ENCODE assay signal across 2 fruit fly cellular contexts in genomic region chrX:18897294-18897693, dm6.
A peak's percentile ranks its signal among the peaks of the same experiment; 100 is the strongest.
TF ChIP-seq lines count a peak whose summit lies in the region.

No protein-coding gene starts in this region.

- no peak for TF ChIP-seq CTCF in whole organism, embryonic (GFP tag; optimal IDR thresholded peaks at IDR 0.05; lab: Kevin White, UChicago)

TF ChIP-seq in whole organism, embryonic, 481 proteins besides CTCF, POLR2A, EP300 and RAD21:
- TF ChIP-seq Sox100B (GFP tag; optimal IDR thresholded peaks at IDR 0.05; lab: Kevin White, UChicago): no peak
- peak; percentile 91 for TF ChIP-seq D19A (tag; optimal IDR thresholded peaks at IDR 0.05; lab: Kevin White, UChicago)
- no peak for TF ChIP-seq sqz (GFP tag; optimal IDR thresholded peaks at IDR 0.05; lab: Kevin White, UChicago)
- no peak for TF ChIP-seq CG11504 (tag; optimal IDR thresholded peaks at IDR 0.05; lab: Kevin White, UChicago)
- TF ChIP-seq CG1832 (GFP tag; optimal IDR thresholded peaks at IDR 0.05; lab: Kevin White, UChicago): no peak
- TF ChIP-seq sob (GFP tag; IDR thresholded peaks at IDR 0.05; lab: Robert Waterston, UW): no peak
- no peak for TF ChIP-seq sim (GFP tag; IDR thresholded peaks at IDR 0.05; lab: Robert Waterston, UW)
- 0 out of 3 replicates have a peak, but pooled peaks have one; percentile 9 for TF ChIP-seq row (GFP tag; IDR thresholded peaks at IDR 0.05; lab: Robert Waterston, UW)
- TF ChIP-seq sna (GFP tag; IDR thresholded peaks at IDR 0.05; lab: Robert Waterston, UW; ENCODE audit: partially characterized antibody): no peak
- no peak for TF ChIP-seq CG2199 (GFP tag; IDR thresholded peaks at IDR 0.05; lab: Robert Waterston, UW)

TF ChIP-seq in whole organism, prepupa, 60 proteins besides CTCF, POLR2A, EP300 and RAD21:
- TF ChIP-seq CG15336 (GFP tag; IDR thresholded peaks at IDR 0.05; lab: Robert Waterston, UW) (0 out of 2 replicates have a peak, but pooled peaks have one; percentile 8), Eip78C (GFP tag; lab: Kevin White, UChicago) (peak; percentile 55), salr (GFP tag; optimal IDR thresholded peaks at IDR 0.05; lab: Kevin White, UChicago) (no peak), CG7368 (GFP tag; optimal IDR thresholded peaks at IDR 0.05; lab: Kevin White, UChicago) (no peak)
